Fruit fly (Drosophila melanogaster) whole organism, pupa: ENCODE data around the gene CG7739.
A peak's percentile ranks its signal among the peaks of the same experiment; 100 is the strongest.

Source experiments
- CG10348 ChIP-seq: fragments of 200-800 bp; sonication (Bioruptor generic); IDR thresholded peaks from 2 replicates; pipeline ENCODE4 v1.3.6; 2022; ENCODE audit warnings: missing biosample characterization, missing genetic modification characterization
- CG12605 ChIP-seq: fragments of 200-800 bp; sonication (Bioruptor generic); IDR thresholded peaks from 2 replicates; pipeline ENCODE4 v1.3.6; 2022; ENCODE audit warnings: missing biosample characterization, missing genetic modification characterization
- CG13204 ChIP-seq: fragments of 200-800 bp; sonication (Bioruptor generic); optimal IDR thresholded peaks from 2 replicates; lab custom pipeline; 2018; ENCODE audit warnings: missing biosample characterization, mild to moderate bottlenecking, missing genetic modification characterization, moderate library complexity
- CG14655 ChIP-seq: fragments of 200-800 bp; sonication (Bioruptor generic); optimal IDR thresholded peaks from 3 replicates; lab custom pipeline; 2017; ENCODE audit warnings: mild to moderate bottlenecking, missing biosample characterization, missing genetic modification reagents, missing genetic modification characterization
- CG15710 ChIP-seq: fragments of 200-800 bp; sonication (Bioruptor generic); optimal IDR thresholded peaks from 2 replicates; lab custom pipeline; 2018; ENCODE audit warnings: missing biosample characterization, mild to moderate bottlenecking, missing genetic modification characterization, moderate library complexity
- CG17806 ChIP-seq: fragments of 200-800 bp; sonication (Bioruptor generic); optimal IDR thresholded peaks from 2 replicates; lab custom pipeline; 2018; ENCODE audit warnings: missing biosample characterization, mild to moderate bottlenecking, missing genetic modification characterization, moderate library complexity
- CG32121 ChIP-seq: fragments of 200-800 bp; sonication (Bioruptor generic); IDR thresholded peaks from 2 replicates; pipeline ENCODE4 v1.3.6; 2022; ENCODE audit warnings: missing biosample characterization, missing genetic modification characterization
- CG34367 ChIP-seq: fragments of 200-800 bp; sonication (Bioruptor generic); optimal IDR thresholded peaks from 2 replicates; lab custom pipeline; 2018; ENCODE audit warnings: missing biosample characterization, mild to moderate bottlenecking, missing genetic modification characterization
- CG4496 ChIP-seq: fragments of 200-800 bp; sonication (Bioruptor generic); IDR thresholded peaks from 3 replicates; pipeline ENCODE4 v1.3.6; 2022; ENCODE audit warnings: missing biosample characterization, missing genetic modification characterization
- CG8159 ChIP-seq: fragments of 200-800 bp; sonication (Bioruptor generic); optimal IDR thresholded peaks from 3 replicates; lab custom pipeline; 2018; ENCODE audit warnings: missing biosample characterization, mild to moderate bottlenecking, missing genetic modification characterization, moderate library complexity
- CG8301 ChIP-seq: fragments of 200-800 bp; sonication (Bioruptor generic); optimal IDR thresholded peaks from 2 replicates; lab custom pipeline; 2018; ENCODE audit warnings: missing biosample characterization, mild to moderate bottlenecking, missing genetic modification characterization
- CG9948 ChIP-seq: fragments of 200-800 bp; sonication (Bioruptor generic); optimal IDR thresholded peaks from 2 replicates; lab custom pipeline; 2018; ENCODE audit warnings: missing biosample characterization, mild to moderate bottlenecking, missing genetic modification characterization, moderate library complexity
- D1 ChIP-seq: fragments of 200-800 bp; sonication (Bioruptor generic); optimal IDR thresholded peaks from 2 replicates; lab custom pipeline; 2018; ENCODE audit warnings: missing biosample characterization, mild to moderate bottlenecking, missing genetic modification characterization, moderate library complexity
- EcR ChIP-seq: fragments of 200-800 bp; sonication (Bioruptor generic); optimal IDR thresholded peaks from 3 replicates; lab custom pipeline; 2019; ENCODE audit warnings: missing biosample characterization, missing genetic modification characterization, mild to moderate bottlenecking, moderate library complexity, missing genetic modification reagents
- Ets98B ChIP-seq: fragments of 200-800 bp; sonication (Bioruptor generic); IDR thresholded peaks from 2 replicates; pipeline ENCODE4 v1.3.6; 2022; ENCODE audit warnings: missing biosample characterization, missing genetic modification characterization
- Pif1A ChIP-seq: fragments of 200-800 bp; sonication (Bioruptor generic); optimal IDR thresholded peaks from 3 replicates; lab custom pipeline; 2016; ENCODE audit warnings: missing biosample characterization, missing genetic modification characterization
- Pif1B ChIP-seq: fragments of 200-800 bp; sonication (Bioruptor generic); optimal IDR thresholded peaks from 3 replicates; lab custom pipeline; 2016; ENCODE audit warnings: missing biosample characterization, missing genetic modification characterization
- Snoo ChIP-seq: fragments of 200-800 bp; sonication (Bioruptor generic); optimal IDR thresholded peaks from 3 replicates; lab custom pipeline; 2017; ENCODE audit warnings: missing biosample characterization, mild to moderate bottlenecking, missing genetic modification characterization, inconsistent platforms
- fd96Ca ChIP-seq: fragments of 200-800 bp; sonication (Bioruptor generic); IDR thresholded peaks from 3 replicates; pipeline ENCODE4 v1.3.6; 2022; ENCODE audit warnings: missing biosample characterization, missing genetic modification characterization
- gl ChIP-seq: fragments of 200-800 bp; sonication (Bioruptor generic); optimal IDR thresholded peaks from 2 replicates; lab custom pipeline; 2018; ENCODE audit warnings: missing biosample characterization, mild to moderate bottlenecking, missing genetic modification characterization
- rn ChIP-seq: fragments of 200-800 bp; sonication (Bioruptor generic); IDR thresholded peaks from 2 replicates; pipeline ENCODE4 v1.3.6; 2022; ENCODE audit warnings: missing biosample characterization, missing genetic modification characterization

CG7739 gene

DNA sequence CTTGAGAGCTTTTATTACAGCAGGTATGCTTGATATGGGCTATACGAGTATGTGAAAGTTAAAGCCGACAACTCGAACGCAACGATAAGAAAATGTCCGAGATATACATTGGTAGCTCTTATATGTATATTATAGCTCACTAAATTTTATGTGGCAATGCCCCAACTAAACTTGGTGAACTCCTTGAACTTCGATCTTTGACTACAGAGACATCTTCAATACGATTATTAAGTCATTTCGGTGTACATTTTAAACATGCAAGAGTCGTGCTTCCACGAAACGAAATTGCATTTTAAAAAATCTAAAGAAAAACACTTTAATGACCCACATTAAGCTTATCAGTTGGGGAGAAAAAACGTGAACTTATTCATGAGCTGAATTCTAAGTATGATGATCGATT is 26.3 kb downstream of the CG7739 start:
- no peak for TF ChIP-seq CG14655 (GFP tag; lab: Kevin White, UChicago)
- no peak for TF ChIP-seq Pif1A (GFP tag; lab: Kevin White, UChicago)

DNA sequence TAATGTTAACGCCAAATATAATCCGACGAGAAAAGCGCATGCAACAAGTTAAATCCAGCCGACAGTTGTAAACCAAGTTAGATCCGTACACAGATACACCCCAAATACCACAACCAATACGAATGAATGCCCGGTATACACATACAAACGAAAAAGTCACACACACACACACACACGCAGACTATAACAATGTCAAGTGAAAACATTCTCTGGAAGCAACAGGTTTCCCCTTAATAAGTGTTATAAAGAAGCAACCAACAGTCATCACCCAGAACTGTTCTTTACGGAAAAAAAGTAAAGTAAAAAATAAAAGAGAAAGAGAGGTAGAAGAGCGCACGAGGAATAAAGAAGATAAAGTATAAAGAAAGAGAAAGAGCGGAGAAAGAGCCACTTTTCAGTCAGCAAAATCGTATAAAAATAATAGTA is 27.1 kb downstream of the CG7739 start:
- TF ChIP-seq CG13204 (no peak), EcR (GFP tag; lab: Kevin White, UChicago) (peak; percentile 12), CG8301 (tag; lab: Kevin White, UChicago) (no peak), D1 (tag; lab: Kevin White, UChicago) (no peak), CG8159 (peak; percentile 13), rn (no peak), fd96Ca (GFP tag; lab: Robert Waterston, UW) (no peak), Snoo (tag; lab: Kevin White, UChicago) (no peak), CG12605 (GFP tag; lab: Robert Waterston, UW) (peak; percentile 76)

DNA sequence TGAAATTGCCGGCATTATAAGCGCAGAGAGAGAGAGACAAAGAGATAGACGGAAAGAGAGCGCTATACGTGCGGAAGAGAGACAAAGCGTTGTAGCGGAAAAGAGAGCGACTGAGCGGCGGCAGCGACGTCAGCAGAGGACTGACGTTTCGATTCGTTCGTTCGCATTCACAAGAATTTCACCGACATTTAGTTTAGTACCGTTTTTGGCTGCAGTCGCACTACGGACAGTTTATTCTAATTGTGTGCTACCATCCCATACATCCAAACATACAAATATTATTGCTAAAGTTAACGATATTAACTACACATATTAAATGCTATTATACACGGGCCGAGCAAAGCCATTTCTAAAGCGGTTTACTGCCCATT is 27.7 kb downstream of the CG7739 start, which contains the start of gene CrebA:
TSS of gene CrebA (plus strand) at position 168 of the 371 bp plus-strand sequence.
- TF ChIP-seq CG34367 (tag; lab: Kevin White, UChicago) (no peak), Pif1A (GFP tag; lab: Kevin White, UChicago) (no peak), CG12605 (GFP tag; lab: Robert Waterston, UW) (peak; percentile 88), Pif1B (GFP tag; lab: Kevin White, UChicago) (no peak), fd96Ca (GFP tag; lab: Robert Waterston, UW) (no peak), CG32121 (GFP tag; lab: Robert Waterston, UW) (peak; percentile 11; the same call in 1 of the 2 replicates), CG9948 (no peak), D1 (tag; lab: Kevin White, UChicago) (no peak), CG14655 (GFP tag; lab: Kevin White, UChicago) (no peak), CG10348 (no peak), Snoo (tag; lab: Kevin White, UChicago) (no peak), Ets98B (GFP tag; lab: Robert Waterston, UW) (peak; percentile 41; the same call in 1 of the 2 replicates), EcR (GFP tag; lab: Kevin White, UChicago) (no peak), CG4496 (GFP tag; lab: Robert Waterston, UW) (peak; percentile 56), CG13204 (no peak), CG17806 (tag; lab: Kevin White, UChicago) (no peak), CG8159 (no peak), CG15710 (tag; lab: Kevin White, UChicago) (no peak), CG8301 (tag; lab: Kevin White, UChicago) (no peak), gl (tag; lab: Kevin White, UChicago) (no peak), rn (no peak)
- TF ChIP-seq, all 21 proteins: peak for 4

DNA sequence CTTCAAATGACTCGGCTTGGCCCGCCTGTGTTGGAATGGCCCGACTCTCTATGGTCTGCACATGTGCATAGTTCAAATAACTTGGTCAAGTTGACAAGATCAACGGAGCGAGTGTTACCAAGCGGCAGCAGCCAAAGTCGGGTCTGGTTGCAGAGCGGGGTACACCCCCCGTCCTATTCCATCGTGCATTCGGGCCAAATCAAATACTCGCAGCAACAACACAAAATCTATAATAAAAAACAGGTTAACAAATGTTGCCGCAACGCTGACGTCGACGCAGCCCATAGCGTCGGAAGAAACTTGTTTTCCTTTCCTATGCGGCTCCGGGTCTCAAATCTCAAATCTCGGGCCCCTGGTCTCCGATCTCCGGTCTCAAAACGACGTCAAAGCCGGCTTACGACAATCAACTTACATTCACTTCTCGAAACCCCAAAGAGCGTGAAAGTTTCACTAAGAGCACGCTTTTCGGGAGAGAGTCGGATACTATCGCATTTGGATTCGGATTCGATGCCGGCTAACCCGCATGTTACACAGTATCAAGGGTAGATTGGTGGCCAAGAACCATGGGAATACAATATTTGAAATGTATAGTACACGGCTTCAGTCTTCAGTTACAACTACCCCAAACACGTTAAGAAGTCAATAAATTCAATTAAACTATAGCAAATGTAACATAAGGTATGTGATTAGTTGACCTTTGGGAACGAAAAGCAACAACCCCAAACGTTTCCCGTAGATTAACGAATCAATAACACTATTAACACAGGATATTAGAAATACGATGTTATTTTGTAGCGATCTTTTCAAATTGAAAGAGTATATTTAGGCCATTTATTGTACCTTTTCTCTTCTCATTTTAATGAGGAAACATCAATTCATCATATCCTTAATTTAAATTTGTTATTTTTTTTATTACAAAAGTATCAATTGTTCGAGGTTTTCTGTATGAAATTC is 28.3 kb downstream of the CG7739 start:
- TF ChIP-seq Pif1A (GFP tag; lab: Kevin White, UChicago) (peak; percentile 69), CG15710 (tag; lab: Kevin White, UChicago) (peak; percentile 73), Pif1B (GFP tag; lab: Kevin White, UChicago) (peak; percentile 42), Ets98B (GFP tag; lab: Robert Waterston, UW) (no peak), CG8301 (tag; lab: Kevin White, UChicago) (peak; percentile 72), CG8159 (peak; percentile 69), CG9948 (peak; percentile 72), D1 (tag; lab: Kevin White, UChicago) (no peak), CG4496 (GFP tag; lab: Robert Waterston, UW) (peak; percentile 48; the same call in 2 of the 3 replicates), CG10348 (no peak), CG32121 (GFP tag; lab: Robert Waterston, UW) (0 out of 2 replicates have a peak, but pooled peaks have one; percentile 10), CG34367 (tag; lab: Kevin White, UChicago) (peak; percentile 50), fd96Ca (GFP tag; lab: Robert Waterston, UW) (peak; percentile 18; the same call in 2 of the 3 replicates), CG12605 (GFP tag; lab: Robert Waterston, UW) (0 out of 2 replicates have a peak, but pooled peaks have one; percentile 9), rn (no peak), EcR (GFP tag; lab: Kevin White, UChicago) (no peak), Snoo (tag; lab: Kevin White, UChicago) (peak; percentile 81), CG13204 (no peak), CG14655 (GFP tag; lab: Kevin White, UChicago) (peak; percentile 83), CG17806 (tag; lab: Kevin White, UChicago) (peak; percentile 59), gl (tag; lab: Kevin White, UChicago) (no peak)

DNA sequence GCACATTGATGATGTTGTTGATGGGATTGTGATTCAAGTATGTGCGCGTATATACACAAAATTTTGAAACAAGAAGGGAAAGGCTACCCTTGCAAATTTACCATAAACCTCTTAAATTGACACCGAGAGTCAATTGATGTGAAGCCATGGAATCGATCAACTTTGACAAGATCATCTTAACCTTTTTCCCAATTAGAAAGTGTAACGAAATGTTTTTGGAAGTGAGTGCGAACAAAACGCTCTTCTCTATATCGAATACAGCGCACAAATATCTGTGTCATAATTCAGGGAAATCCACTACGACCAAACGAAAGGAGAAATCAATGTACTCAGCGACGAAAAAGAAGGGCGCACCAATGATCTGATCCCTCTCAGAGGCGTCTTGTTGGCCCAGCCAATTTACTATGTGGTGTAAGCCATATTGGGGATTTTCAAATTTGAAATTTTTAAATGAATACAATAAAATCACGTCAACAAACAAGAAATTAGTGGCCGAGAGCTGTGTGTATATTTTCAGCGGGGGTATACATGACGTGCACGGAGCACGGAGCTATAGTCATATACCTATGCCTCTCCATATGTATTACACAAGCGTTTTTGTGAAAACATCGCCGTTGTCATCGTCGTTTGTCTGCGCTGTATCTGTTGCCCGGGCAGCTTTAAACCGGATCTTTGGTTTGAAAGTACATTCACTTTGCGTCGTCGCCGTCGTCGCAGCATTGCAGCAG is 29.3 kb downstream of the CG7739 start:
- TF ChIP-seq Pif1A (GFP tag; lab: Kevin White, UChicago), result peak; percentile 73
- peak; percentile 82 for TF ChIP-seq CG14655 (GFP tag; lab: Kevin White, UChicago)
- TF ChIP-seq CG12605 (GFP tag; lab: Robert Waterston, UW), result peak; percentile 15; the same call in 1 of the 2 replicates
- TF ChIP-seq D1 (tag; lab: Kevin White, UChicago), result peak; percentile 48
- peak; percentile 62 for TF ChIP-seq Snoo (tag; lab: Kevin White, UChicago)
- no peak for TF ChIP-seq rn
- TF ChIP-seq fd96Ca (GFP tag; lab: Robert Waterston, UW), result peak; percentile 79; the same call in 2 of the 3 replicates
- peak; percentile 61 for TF ChIP-seq CG34367 (tag; lab: Kevin White, UChicago)
- TF ChIP-seq CG17806 (tag; lab: Kevin White, UChicago), result peak; percentile 68
- no peak for TF ChIP-seq CG10348
- TF ChIP-seq CG8301 (tag; lab: Kevin White, UChicago), result peak; percentile 70
- peak; percentile 23; the same call in 1 of the 2 replicates for TF ChIP-seq CG32121 (GFP tag; lab: Robert Waterston, UW)
- peak; percentile 56 for TF ChIP-seq gl (tag; lab: Kevin White, UChicago)
- TF ChIP-seq Pif1B (GFP tag; lab: Kevin White, UChicago), result peak; percentile 83
- peak; percentile 33 for TF ChIP-seq CG13204
- peak; percentile 60; the same call in 1 of the 3 replicates for TF ChIP-seq CG4496 (GFP tag; lab: Robert Waterston, UW)
- TF ChIP-seq CG15710 (tag; lab: Kevin White, UChicago), result peak; percentile 67
- TF ChIP-seq Ets98B (GFP tag; lab: Robert Waterston, UW), result peak; percentile 41
- peak; percentile 52 for TF ChIP-seq EcR (GFP tag; lab: Kevin White, UChicago)
- TF ChIP-seq CG8159, result peak; percentile 69
- TF ChIP-seq CG9948, result peak; percentile 79
- TF ChIP-seq, all 21 proteins: peak for 19
